Fruit fly (Drosophila melanogaster): ENCODE data around the gene Mtpalpha.

dm6 chr2L:9616654-9617053, 40.1 kb upstream of the Mtpalpha start:
- no peak for TF ChIP-seq CG17806 (tag; optimal IDR thresholded peaks at IDR 0.05)
- TF ChIP-seq CG32121 (GFP tag; IDR thresholded peaks at IDR 0.05), result peak; percentile 69
- no peak for TF ChIP-seq CG10348 (GFP tag; IDR thresholded peaks at IDR 0.05)
- TF ChIP-seq EcR (GFP tag; optimal IDR thresholded peaks at IDR 0.05), result no peak
- no peak for TF ChIP-seq CG8301 (tag; optimal IDR thresholded peaks at IDR 0.05)
- no peak for TF ChIP-seq CG8159 (tag; optimal IDR thresholded peaks at IDR 0.05)
- TF ChIP-seq CG9948 (tag; optimal IDR thresholded peaks at IDR 0.05), result no peak

Measured in whole organism, pupa.